Fruit fly (Drosophila melanogaster): ENCODE data around the gene CG10943.
A peak's percentile ranks its signal among the peaks of the same experiment; 100 is the strongest.

The CG10943 gene

DNA sequence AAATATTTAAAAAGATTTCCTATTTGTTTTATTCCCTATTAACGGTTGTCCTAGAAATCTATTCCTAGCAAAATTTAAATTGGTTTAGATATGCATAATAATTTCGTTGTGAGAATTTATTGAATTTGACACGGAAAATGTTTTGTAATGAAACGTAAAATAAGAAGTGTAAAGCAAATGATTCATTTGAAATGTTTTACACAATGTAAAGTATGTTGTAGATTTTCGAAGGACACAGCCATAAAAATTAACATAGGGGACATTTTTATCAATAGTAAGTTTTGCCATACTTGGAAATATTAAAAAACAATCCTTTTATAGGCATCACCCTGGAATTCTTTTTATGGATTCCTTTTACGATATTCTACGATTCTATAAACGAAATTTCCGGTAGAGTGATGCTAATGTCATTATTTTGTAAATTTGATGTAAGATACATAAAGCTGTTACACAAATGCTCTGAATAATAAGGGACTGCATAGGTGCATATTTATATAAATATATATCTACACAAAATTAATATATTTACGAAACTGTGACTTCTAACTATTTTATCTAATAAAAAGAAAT lies 5.1 kb downstream of the CG10943 start:
- TF ChIP-seq psq (GFP tag; optimal IDR thresholded peaks at IDR 0.05) (no peak), woc (GFP tag; optimal IDR thresholded peaks at IDR 0.05) (no peak), jim (GFP tag; optimal IDR thresholded peaks at IDR 0.05) (no peak), Hr83 (GFP tag; optimal IDR thresholded peaks at IDR 0.05; ENCODE audit: poor library complexity, severe bottlenecking) (no peak), foxo (GFP tag; optimal IDR thresholded peaks at IDR 0.05) (no peak), dl (GFP tag; optimal IDR thresholded peaks at IDR 0.05; ENCODE audit: insufficient read depth in 1 of 2, partially characterized antibody in 2 of 2) (no peak), br (GFP tag; optimal IDR thresholded peaks at IDR 0.05) (no peak), CrebA (GFP tag; optimal IDR thresholded peaks at IDR 0.05; ENCODE audit: borderline replicate concordance) (no peak)

DNA sequence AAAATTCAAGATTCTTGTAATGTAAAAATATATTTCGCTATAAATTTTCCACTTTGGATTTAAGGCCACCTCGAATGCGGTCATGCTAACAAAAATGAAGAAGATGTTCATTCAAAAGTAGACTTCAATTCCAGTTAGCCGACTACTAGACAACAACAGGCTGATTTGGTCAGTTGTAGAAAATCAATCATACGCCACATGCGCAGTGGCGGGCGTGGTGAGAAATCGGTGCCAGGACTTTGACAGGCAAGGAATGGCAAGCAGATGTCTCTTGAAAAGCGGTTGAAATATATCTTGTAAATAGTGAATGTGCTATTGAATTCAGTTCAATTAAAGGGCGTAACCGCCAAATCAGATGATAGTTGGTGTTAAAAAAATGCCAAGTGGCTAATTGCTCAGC lies 9.3 kb downstream of the CG10943 start, which contains the start of gene Ent3:
Ent3 (plus strand) TSS at position 224 of the 400 bp plus-strand sequence.
- no peak for TF ChIP-seq Jra (GFP tag; optimal IDR thresholded peaks at IDR 0.05)
- no peak for TF ChIP-seq GATAd (GFP tag; optimal IDR thresholded peaks at IDR 0.05)
- TF ChIP-seq CrebA (GFP tag; optimal IDR thresholded peaks at IDR 0.05; ENCODE audit: borderline replicate concordance), result no peak
- TF ChIP-seq usp (GFP tag; optimal IDR thresholded peaks at IDR 0.05), result no peak
- TF ChIP-seq lola (GFP tag; optimal IDR thresholded peaks at IDR 0.05), result no peak
- TF ChIP-seq rgr (GFP tag; optimal IDR thresholded peaks at IDR 0.05), result no peak
- TF ChIP-seq dl (GFP tag; optimal IDR thresholded peaks at IDR 0.05; ENCODE audit: insufficient read depth in 1 of 2, partially characterized antibody in 2 of 2), result no peak
- TF ChIP-seq Rel (GFP tag; optimal IDR thresholded peaks at IDR 0.05), result no peak
- TF ChIP-seq Rel (tag; optimal IDR thresholded peaks at IDR 0.05), result no peak
- no peak for TF ChIP-seq pan (optimal IDR thresholded peaks at IDR 0.05)
- no peak for TF ChIP-seq br (GFP tag; optimal IDR thresholded peaks at IDR 0.05)
- no peak for TF ChIP-seq CG9705 (GFP tag; optimal IDR thresholded peaks at IDR 0.05)
- no peak for TF ChIP-seq Sp1 (GFP tag; optimal IDR thresholded peaks at IDR 0.05)
- no peak for TF ChIP-seq foxo (GFP tag; optimal IDR thresholded peaks at IDR 0.05)

DNA sequence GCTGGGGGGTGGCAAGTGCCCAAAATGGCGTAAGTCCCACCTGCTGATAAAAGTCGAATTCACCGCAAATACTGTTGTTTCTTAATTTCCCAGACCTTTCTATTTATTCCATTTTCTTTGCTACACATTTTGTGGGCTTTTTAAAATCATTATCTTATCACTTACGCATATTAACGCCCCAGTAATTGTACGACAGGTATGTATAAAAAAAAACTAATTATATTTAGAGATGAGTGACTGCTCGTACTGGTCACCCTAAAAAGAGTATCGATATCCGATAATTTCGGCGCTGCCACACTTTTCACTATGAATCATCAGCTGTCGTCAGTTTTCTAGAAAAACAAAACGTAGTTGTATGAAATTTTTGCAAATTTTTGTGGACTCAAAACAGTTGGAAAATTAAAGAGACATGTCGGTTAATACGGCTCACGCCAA lies 12.8 kb downstream of the CG10943 start, which contains the start of the genes CG10948 and Wbp2:
CG10948 (minus strand) TSS at position 251 of the 435 bp plus-strand sequence.
Wbp2 (plus strand) TSS at position 299 of the 435 bp plus-strand sequence.
- no peak for TF ChIP-seq jim (GFP tag; optimal IDR thresholded peaks at IDR 0.05)
- TF ChIP-seq Dif (GFP tag; optimal IDR thresholded peaks at IDR 0.05; ENCODE audit: partially characterized antibody), result no peak
- TF ChIP-seq Hr78 (GFP tag; optimal IDR thresholded peaks at IDR 0.05), result no peak
- no peak for TF ChIP-seq brk (GFP tag; optimal IDR thresholded peaks at IDR 0.05)
- TF ChIP-seq Hr83 (GFP tag; optimal IDR thresholded peaks at IDR 0.05; ENCODE audit: poor library complexity, severe bottlenecking), result no peak
- TF ChIP-seq br (GFP tag; optimal IDR thresholded peaks at IDR 0.05), result no peak
- no peak for TF ChIP-seq lola (GFP tag; optimal IDR thresholded peaks at IDR 0.05)
- peak; percentile 20 for TF ChIP-seq CG9705 (GFP tag; optimal IDR thresholded peaks at IDR 0.05)
- peak; percentile 22 for TF ChIP-seq dsf (GFP tag; optimal IDR thresholded peaks at IDR 0.05; ENCODE audit: borderline replicate concordance)
- peak; percentile 57 for TF ChIP-seq sage (GFP tag; optimal IDR thresholded peaks at IDR 0.05)
- no peak for TF ChIP-seq OdsH (GFP tag; optimal IDR thresholded peaks at IDR 0.05)
- no peak for TF ChIP-seq Mio (GFP tag; optimal IDR thresholded peaks at IDR 0.05)
- no peak for TF ChIP-seq tai (GFP tag; optimal IDR thresholded peaks at IDR 0.05)
- TF ChIP-seq HLH106 (tag; optimal IDR thresholded peaks at IDR 0.05), result no peak
- no peak for TF ChIP-seq Dfd (GFP tag; optimal IDR thresholded peaks at IDR 0.05)
- no peak for TF ChIP-seq Abd-B (GFP tag; optimal IDR thresholded peaks at IDR 0.05)
- TF ChIP-seq CG32264 (GFP tag; optimal IDR thresholded peaks at IDR 0.05), result peak; percentile 3
- peak; percentile 64 for TF ChIP-seq Hnf4 (GFP tag; optimal IDR thresholded peaks at IDR 0.05)
- peak; percentile 89 for TF ChIP-seq Jra (GFP tag; optimal IDR thresholded peaks at IDR 0.05)
- peak; percentile 48 for TF ChIP-seq Vsx2 (GFP tag; optimal IDR thresholded peaks at IDR 0.05; ENCODE audit: partially characterized antibody)
- TF ChIP-seq psq (GFP tag; optimal IDR thresholded peaks at IDR 0.05), result peak; percentile 90
- peak in 1 of 2 experiments; percentile 36 for TF ChIP-seq foxo (GFP tag; optimal IDR thresholded peaks at IDR 0.05)
- peak; percentile 73 for TF ChIP-seq CrebA (GFP tag; optimal IDR thresholded peaks at IDR 0.05; ENCODE audit: borderline replicate concordance)
- no peak for TF ChIP-seq N (GFP tag; optimal IDR thresholded peaks at IDR 0.05)
- TF ChIP-seq Rel (GFP tag; optimal IDR thresholded peaks at IDR 0.05), result no peak
- peak; percentile 95 for TF ChIP-seq Rel (tag; optimal IDR thresholded peaks at IDR 0.05)
